Fruit fly (Drosophila melanogaster): ENCODE data around the gene Nnf1b.

The Nnf1b gene

DNA sequence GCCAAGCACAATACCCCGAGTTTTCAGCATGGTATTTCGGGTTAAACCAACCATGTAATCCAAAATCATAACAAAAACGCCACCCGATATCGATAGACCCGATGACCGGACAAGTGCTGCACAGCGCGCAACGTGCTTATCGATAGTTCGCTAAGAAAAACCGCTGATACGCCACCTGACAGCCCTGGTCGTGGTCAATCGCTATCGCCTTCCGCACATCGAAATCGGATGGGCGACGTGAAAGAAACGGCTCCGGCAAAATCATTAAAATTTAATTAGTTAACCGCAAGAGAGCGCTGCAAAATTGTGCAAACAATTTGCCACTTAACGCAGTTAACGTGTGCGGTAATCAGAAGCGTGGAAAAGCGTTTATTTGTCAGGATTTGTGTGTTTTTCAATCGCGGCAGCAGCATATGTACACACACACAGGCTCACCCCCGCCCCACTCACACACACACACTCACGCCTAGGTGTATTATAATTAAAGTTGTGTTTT, 15.4 kb downstream of the Nnf1b start, which contains the start of the genes CG3862 and dock (continued):
- peak; percentile 79; the same call in 1 of the 2 replicates for TF ChIP-seq NFAT (GFP tag; IDR thresholded peaks at IDR 0.05)
- TF ChIP-seq kni (GFP tag; optimal IDR thresholded peaks at IDR 0.05), result peak; percentile 17
- peak; percentile 26 for TF ChIP-seq CG1792 (GFP tag; optimal IDR thresholded peaks at IDR 0.05)
- no peak for TF ChIP-seq fd64A (GFP tag; optimal IDR thresholded peaks at IDR 0.05)
- TF ChIP-seq CG9817 (tag; optimal IDR thresholded peaks at IDR 0.05), result peak; percentile 28
- peak; percentile 66 for TF ChIP-seq CG12299 (tag; optimal IDR thresholded peaks at IDR 0.05)
- peak; percentile 88 for TF ChIP-seq sna (GFP tag; IDR thresholded peaks at IDR 0.05; ENCODE audit: partially characterized antibody)
- peak; percentile 49 for TF ChIP-seq CG8089 (GFP tag; optimal IDR thresholded peaks at IDR 0.05)
- peak; percentile 29; the same call in 1 of the 2 replicates for TF ChIP-seq CG31441 (GFP tag; IDR thresholded peaks at IDR 0.05)
- TF ChIP-seq ac (GFP tag; optimal IDR thresholded peaks at IDR 0.05), result no peak
- peak; percentile 12 for TF ChIP-seq CG9437 (GFP tag; optimal IDR thresholded peaks at IDR 0.05)
- TF ChIP-seq Aef1 (GFP tag; IDR thresholded peaks at IDR 0.05), result peak; percentile 33; the same call in 2 of the 3 replicates
- no peak for TF ChIP-seq tll (GFP tag; optimal IDR thresholded peaks at IDR 0.05)
- peak; percentile 28 for TF ChIP-seq fu2 (GFP tag; optimal IDR thresholded peaks at IDR 0.05)
- TF ChIP-seq CG8765 (GFP tag; IDR thresholded peaks at IDR 0.05), result 0 out of 2 replicates have a peak, but pooled peaks have one; percentile 41
- peak; percentile 62 for TF ChIP-seq bigmax (GFP tag; optimal IDR thresholded peaks at IDR 0.05)
- peak; percentile 50 for TF ChIP-seq CG17829 (tag; optimal IDR thresholded peaks at IDR 0.05)
- peak; percentile 40 for TF ChIP-seq CG4854 (GFP tag; optimal IDR thresholded peaks at IDR 0.05)
- TF ChIP-seq CG10462 (GFP tag; optimal IDR thresholded peaks at IDR 0.05), result no peak
- TF ChIP-seq CG4617 (GFP tag; optimal IDR thresholded peaks at IDR 0.05; ENCODE audit: borderline replicate concordance), result peak; percentile 90

DNA sequence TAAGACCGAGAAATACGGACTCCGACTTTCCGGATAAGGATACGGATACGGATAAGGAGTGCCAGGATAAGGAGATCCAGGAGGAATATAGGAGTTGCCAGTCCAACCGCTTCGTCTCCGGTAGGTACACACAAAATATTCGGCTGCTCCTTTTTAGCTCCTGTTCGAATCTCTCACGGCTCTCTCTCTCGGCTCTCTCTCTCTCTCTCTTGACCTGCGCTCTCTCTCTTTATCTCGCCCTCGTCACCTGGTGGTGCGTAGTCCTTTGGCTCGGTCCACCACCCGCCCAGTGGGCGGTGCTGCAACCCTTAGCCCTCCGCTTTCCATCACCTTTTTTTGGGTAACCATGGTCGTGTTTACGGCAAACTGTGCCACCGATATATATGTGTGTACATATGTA, 16.0 kb downstream of the Nnf1b start:
- TF ChIP-seq ase (GFP tag; IDR thresholded peaks at IDR 0.05), result no peak
- TF ChIP-seq CG18476 (GFP tag; optimal IDR thresholded peaks at IDR 0.05), result no peak
- TF ChIP-seq Deaf1 (tag; optimal IDR thresholded peaks at IDR 0.05), result peak; percentile 4
- peak; percentile 59; the same call in 1 of the 2 replicates for TF ChIP-seq CG32767 (GFP tag; IDR thresholded peaks at IDR 0.05)
- TF ChIP-seq chn (GFP tag; optimal IDR thresholded peaks at IDR 0.05), result peak; percentile 28
- TF ChIP-seq sens (GFP tag), result peak; percentile 79
- peak; percentile 71 for TF ChIP-seq seq (GFP tag; IDR thresholded peaks at IDR 0.05)
- no peak for TF ChIP-seq CG10321 (GFP tag; IDR thresholded peaks at IDR 0.05)
- TF ChIP-seq zf30C (GFP tag; optimal IDR thresholded peaks at IDR 0.05), result peak; percentile 80
- TF ChIP-seq D19B (GFP tag; optimal IDR thresholded peaks at IDR 0.05), result no peak
- peak; percentile 78 for TF ChIP-seq pros (GFP tag; optimal IDR thresholded peaks at IDR 0.05)
- 0 out of 3 replicates have a peak, but pooled peaks have one; percentile 70 for TF ChIP-seq CG2199 (GFP tag; IDR thresholded peaks at IDR 0.05)
- TF ChIP-seq Med (GFP tag), result peak; percentile 6
- TF ChIP-seq ewg (GFP tag; optimal IDR thresholded peaks at IDR 0.05), result peak; percentile 72
- peak; percentile 18 for TF ChIP-seq CG1832 (GFP tag; optimal IDR thresholded peaks at IDR 0.05)
- TF ChIP-seq Trl (optimal IDR thresholded peaks at IDR 0.05), result peak; percentile 91 to 97
- peak; percentile 18 for TF ChIP-seq Trl (GFP tag; optimal IDR thresholded peaks at IDR 0.05)
- TF ChIP-seq yki (optimal IDR thresholded peaks at IDR 0.05), result peak; percentile 94
- no peak for TF ChIP-seq CG11723 (GFP tag; optimal IDR thresholded peaks at IDR 0.05)

DNA sequence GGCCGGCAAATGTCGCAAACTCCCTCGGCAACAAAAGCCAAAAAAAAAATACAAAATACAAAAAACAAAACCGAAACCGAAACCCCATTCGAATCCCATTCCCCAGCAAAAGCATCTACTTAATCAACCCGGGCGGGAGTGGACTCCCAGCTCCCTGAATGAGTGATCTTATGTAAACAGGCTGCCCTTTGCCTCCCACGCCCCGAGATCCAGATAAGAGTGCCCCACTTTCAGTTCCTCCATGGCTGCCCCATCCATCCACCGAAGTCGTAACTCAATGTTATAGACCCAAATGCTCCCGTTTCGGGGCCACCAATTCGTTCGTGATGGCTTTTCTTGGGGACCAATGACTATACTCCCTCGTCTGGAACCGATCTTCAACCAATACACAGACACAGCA, 16.7 kb downstream of the Nnf1b start:
- peak; percentile 10 for TF ChIP-seq cg (GFP tag; optimal IDR thresholded peaks at IDR 0.05)
- TF ChIP-seq Hmr (GFP tag; optimal IDR thresholded peaks at IDR 0.05), result no peak
- TF ChIP-seq CG32532 (GFP tag; IDR thresholded peaks at IDR 0.05), result no peak
- peak; percentile 40 for TF ChIP-seq CG12769 (tag; optimal IDR thresholded peaks at IDR 0.05)
- TF ChIP-seq H2.0 (GFP tag; IDR thresholded peaks at IDR 0.05), result no peak
- peak in 1 of 2 experiments; percentile 83 for TF ChIP-seq Pdp1 (GFP tag; optimal IDR thresholded peaks at IDR 0.05)
- TF ChIP-seq sr (GFP tag; IDR thresholded peaks at IDR 0.05), result peak; percentile 17; the same call in 1 of the 3 replicates
- TF ChIP-seq eve (GFP tag; optimal IDR thresholded peaks at IDR 0.05), result no peak
- 0 out of 2 replicates have a peak, but pooled peaks have one; percentile 38 for TF ChIP-seq Awh (GFP tag; IDR thresholded peaks at IDR 0.05)
- peak; percentile 45 for TF ChIP-seq crol (GFP tag; IDR thresholded peaks at IDR 0.05)
- TF ChIP-seq Hand (GFP tag; optimal IDR thresholded peaks at IDR 0.05), result no peak
- no peak for TF ChIP-seq CG9727 (GFP tag; optimal IDR thresholded peaks at IDR 0.05)

Measured in whole organism, embryonic.